Fruit fly (Drosophila melanogaster) whole organism, prepupa: ENCODE data around the gene CG3117.

Source experiments
- CG10669 ChIP-seq: fragments of 200-800 bp; sonication (Bioruptor generic); optimal IDR thresholded peaks from 3 replicates; lab custom pipeline; 2018; ENCODE audit warnings: missing biosample characterization, mild to moderate bottlenecking, missing genetic modification characterization, moderate library complexity
- CG16779 ChIP-seq: fragments of 200-800 bp; sonication (Bioruptor generic); optimal IDR thresholded peaks from 3 replicates; lab custom pipeline; 2017; ENCODE audit warnings: missing biosample characterization, mild to moderate bottlenecking, missing genetic modification characterization
- CG3032 ChIP-seq: fragments of 200-800 bp; optimal IDR thresholded peaks from 2 replicates; lab custom pipeline; 2019; ENCODE audit warnings: missing biosample characterization, mild to moderate bottlenecking, missing genetic modification characterization, moderate library complexity
- CG32006 ChIP-seq: fragments of 200-800 bp; sonication (Bioruptor generic); optimal IDR thresholded peaks from 3 replicates; lab custom pipeline; 2017; ENCODE audit warnings: missing biosample characterization, mild to moderate bottlenecking, missing genetic modification characterization
- CG7368 ChIP-seq: fragments of 200-800 bp; sonication (Bioruptor generic); optimal IDR thresholded peaks from 3 replicates; lab custom pipeline; 2016; ENCODE audit warnings: missing biosample characterization, missing genetic modification characterization
- Gug ChIP-seq: fragments of 200-800 bp; sonication (Bioruptor generic); IDR thresholded peaks from 2 replicates; pipeline ENCODE4 v1.3.6; 2022; ENCODE audit warnings: missing biosample characterization, missing genetic modification characterization
- Hr38 ChIP-seq: sonication (Bioruptor generic); optimal IDR thresholded peaks from 2 replicates; lab custom pipeline; 2016; ENCODE audit warnings: missing biosample characterization, missing genetic modification characterization
- Hr4 ChIP-seq: fragments of 200-800 bp; sonication (Bioruptor generic); optimal IDR thresholded peaks from 3 replicates; lab custom pipeline; 2016; ENCODE audit warnings: missing biosample characterization, missing genetic modification characterization
- Sox102F ChIP-seq: fragments of 200-800 bp; sonication (Bioruptor generic); optimal IDR thresholded peaks from 2 replicates; lab custom pipeline; 2016; ENCODE audit warnings: missing biosample characterization, mild to moderate bottlenecking, missing genetic modification characterization
- acj6 ChIP-seq: fragments of 200-800 bp; sonication (Bioruptor generic); optimal IDR thresholded peaks from 3 replicates; lab custom pipeline; 2016; ENCODE audit warnings: missing biosample characterization, missing genetic modification characterization
- dac ChIP-seq: fragments of 200-800 bp; sonication (Bioruptor generic); optimal IDR thresholded peaks from 2 replicates; lab custom pipeline; 2017; ENCODE audit warnings: missing biosample characterization, mild to moderate bottlenecking, missing genetic modification characterization
- dsx ChIP-seq: fragments of 200-800 bp; optimal IDR thresholded peaks from 3 replicates; lab custom pipeline; 2019; ENCODE audit warnings: missing biosample characterization, mild to moderate bottlenecking, missing genetic modification characterization, moderate library complexity; ENCODE audit not compliant: poor library complexity, severe bottlenecking
- eg ChIP-seq: fragments of 200-800 bp; sonication (Bioruptor generic); IDR thresholded peaks from 3 replicates; pipeline ENCODE4 v1.3.6; 2022; ENCODE audit warnings: missing biosample characterization, missing genetic modification characterization
- esn ChIP-seq: fragments of 200-800 bp; sonication (Bioruptor generic); optimal IDR thresholded peaks from 2 replicates; lab custom pipeline; 2016; ENCODE audit warnings: missing biosample characterization, mild to moderate bottlenecking, missing genetic modification characterization, moderate library complexity
- fd85E ChIP-seq: fragments of 200-800 bp; sonication (Bioruptor generic); optimal IDR thresholded peaks from 3 replicates; lab custom pipeline; 2016; ENCODE audit warnings: missing biosample characterization, missing genetic modification characterization
- pdm3 ChIP-seq: fragments of 200-800 bp; sonication (Bioruptor generic); optimal IDR thresholded peaks from 3 replicates; lab custom pipeline; 2016; ENCODE audit warnings: missing biosample characterization, missing genetic modification characterization
- salr ChIP-seq, 2 experiments: fragments of 200-800 bp; sonication (Bioruptor generic); optimal IDR thresholded peaks; 3 replicates each; lab custom pipeline; 2016 to 2018; ENCODE audit warnings: missing biosample characterization in 2 of 2, missing genetic modification characterization in 2 of 2, mild to moderate bottlenecking in 1 of 2
- vri ChIP-seq: fragments of 200-800 bp; sonication (Bioruptor generic); optimal IDR thresholded peaks from 3 replicates; lab custom pipeline; 2016; ENCODE audit warnings: missing biosample characterization, mild to moderate bottlenecking, missing genetic modification characterization

CG3117 gene

dm6 chr2L:2799909-2800478 lies 47.0 kb downstream of the CG3117 start, which contains the start of gene Syt1 (continued):
- TF ChIP-seq CG7368 (GFP tag; lab: Kevin White, UChicago) = no peak
- TF ChIP-seq, all 60 proteins: peak for 7

dm6 chr2L:2797186-2797585 lies 49.8 kb downstream of the CG3117 start:
- TF ChIP-seq CG7368 (GFP tag; lab: Kevin White, UChicago) = no peak
- no peak for TF ChIP-seq fd85E
- TF ChIP-seq CG3032 = no peak
- TF ChIP-seq Hr4 (GFP tag; lab: Kevin White, UChicago) = no peak
- TF ChIP-seq esn (GFP tag; lab: Kevin White, UChicago) = no peak
- TF ChIP-seq salr (GFP tag; optimal IDR thresholded peaks at IDR 0.05; lab: Kevin White, UChicago) = no peak
- TF ChIP-seq Gug (GFP tag; lab: Robert Waterston, UW) = no peak
- TF ChIP-seq eg (GFP tag; lab: Robert Waterston, UW) = no peak
- no peak for TF ChIP-seq CG16779 (tag; lab: Kevin White, UChicago)
- TF ChIP-seq dac (GFP tag; lab: Kevin White, UChicago) = no peak
- TF ChIP-seq CG32006 (GFP tag; lab: Kevin White, UChicago) = no peak
- no peak for TF ChIP-seq vri (GFP tag; lab: Kevin White, UChicago)
- TF ChIP-seq acj6 (GFP tag; lab: Kevin White, UChicago) = no peak
- no peak for TF ChIP-seq pdm3
- TF ChIP-seq CG10669 = no peak
- TF ChIP-seq dsx = no peak
- TF ChIP-seq Hr38 (GFP tag; lab: Kevin White, UChicago) = no peak
- TF ChIP-seq Sox102F = no peak
